Worm (Caenorhabditis elegans) whole organism, L3 larva: ENCODE results near the gene W06F12.2.
A peak's percentile ranks its signal among the peaks of the same experiment; 100 is the strongest.

Source experiments
- ZK546.5 ChIP-seq: sonication (generic microtip); optimal IDR thresholded peaks from 2 replicates; lab custom pipeline; 2017; ENCODE audit warnings: missing biosample characterization, missing genetic modification characterization
- aly-2 ChIP-seq: fragments of 150-350 bp; optimal IDR thresholded peaks from 2 replicates; lab custom pipeline; 2014; ENCODE audit warnings: missing biosample characterization, missing genetic modification characterization
- ama-1 ChIP-seq: fragments of 150-350 bp; optimal IDR thresholded peaks from 2 replicates; lab custom pipeline; 2018
- ceh-16 ChIP-seq: sonication (generic microtip); optimal IDR thresholded peaks from 2 replicates; lab custom pipeline; 2017; ENCODE audit warnings: missing biosample characterization, missing genetic modification characterization
- ceh-28 ChIP-seq: fragments of 150-350 bp; optimal IDR thresholded peaks from 2 replicates; lab custom pipeline; 2014; ENCODE audit warnings: missing biosample characterization, missing genetic modification reagents, missing genetic modification characterization
- ceh-82 ChIP-seq: fragments of 150-350 bp; optimal IDR thresholded peaks from 2 replicates; lab custom pipeline; 2014; ENCODE audit warnings: missing biosample characterization, missing genetic modification characterization
- ceh-9 ChIP-seq: sonication (generic microtip); optimal IDR thresholded peaks from 2 replicates; lab custom pipeline; 2018; ENCODE audit warnings: missing biosample characterization, missing genetic modification characterization
- daf-12 ChIP-seq: fragments of 150-350 bp; optimal IDR thresholded peaks from 2 replicates; lab custom pipeline; 2014; ENCODE audit warnings: missing biosample characterization, missing genetic modification reagents, missing genetic modification characterization
- egl-27 ChIP-seq: sonication (generic microtip); optimal IDR thresholded peaks from 4 replicates; lab custom pipeline; 2017; ENCODE audit warnings: missing biosample characterization, missing genetic modification reagents, missing genetic modification characterization
- egl-5 ChIP-seq: fragments of 150-350 bp; optimal IDR thresholded peaks from 2 replicates; lab custom pipeline; 2017; ENCODE audit warnings: missing biosample characterization, missing genetic modification reagents, missing genetic modification characterization, inconsistent platforms
- elt-1 ChIP-seq: fragments of 150-350 bp; optimal IDR thresholded peaks from 2 replicates; lab custom pipeline; 2014; ENCODE audit warnings: missing biosample characterization, missing genetic modification characterization
- elt-2 ChIP-seq: sonication (generic microtip); optimal IDR thresholded peaks from 2 replicates; lab custom pipeline; 2016; ENCODE audit warnings: missing genetic modification reagents, mild to moderate bottlenecking, missing genetic modification characterization, missing compliant biosample characterization
- eor-1 ChIP-seq, 2 experiments: fragments of 150-350 bp; optimal IDR thresholded peaks; 2 replicates each; lab custom pipeline; 2014 to 2018; ENCODE audit warnings: missing biosample characterization in 2 of 2, missing genetic modification characterization in 2 of 2
- fkh-10 ChIP-seq: sonication (generic microtip); optimal IDR thresholded peaks from 2 replicates; lab custom pipeline; 2017; ENCODE audit warnings: missing biosample characterization, missing genetic modification reagents, missing genetic modification characterization
- fkh-2 ChIP-seq: fragments of 150-350 bp; optimal IDR thresholded peaks from 2 replicates; lab custom pipeline; 2014; ENCODE audit warnings: missing biosample characterization, missing genetic modification reagents, missing genetic modification characterization
- fos-1 ChIP-seq: fragments of 150-350 bp; optimal IDR thresholded peaks from 2 replicates; lab custom pipeline; 2014; ENCODE audit warnings: missing biosample characterization, missing genetic modification characterization
- hmg-11 ChIP-seq: sonication (generic microtip); optimal IDR thresholded peaks from 2 replicates; lab custom pipeline; 2016; ENCODE audit warnings: missing genetic modification characterization, missing compliant biosample characterization
- lsy-12 ChIP-seq: sonication (generic microtip); optimal IDR thresholded peaks from 2 replicates; lab custom pipeline; 2016; ENCODE audit warnings: mild to moderate bottlenecking, missing genetic modification characterization, missing compliant biosample characterization
- mdl-1 ChIP-seq: fragments of 150-350 bp; optimal IDR thresholded peaks from 2 replicates; lab custom pipeline; 2014; ENCODE audit warnings: missing biosample characterization, missing genetic modification characterization
- nfya-1 ChIP-seq: sonication (generic microtip); optimal IDR thresholded peaks from 2 replicates; lab custom pipeline; 2017; ENCODE audit warnings: missing genetic modification characterization, mild to moderate bottlenecking, missing compliant biosample characterization, antibody characterized with exemption, moderate library complexity; ENCODE audit not compliant: insufficient read depth
- nhr-25 ChIP-seq: sonication (generic microtip); optimal IDR thresholded peaks from 2 replicates; lab custom pipeline; 2017; ENCODE audit warnings: missing biosample characterization, missing genetic modification characterization
- nhr-28 ChIP-seq: fragments of 150-350 bp; optimal IDR thresholded peaks from 2 replicates; lab custom pipeline; 2014; ENCODE audit warnings: missing biosample characterization, missing genetic modification characterization
- nhr-43 ChIP-seq: sonication (generic microtip); optimal IDR thresholded peaks from 2 replicates; lab custom pipeline; 2016; ENCODE audit warnings: mild to moderate bottlenecking, missing genetic modification characterization, missing compliant biosample characterization; ENCODE audit not compliant: poor library complexity, severe bottlenecking
- nhr-67 ChIP-seq: fragments of 150-350 bp; optimal IDR thresholded peaks from 2 replicates; lab custom pipeline; 2014; ENCODE audit warnings: missing biosample characterization, missing genetic modification characterization
- pha-4 ChIP-seq: fragments of 150-350 bp; optimal IDR thresholded peaks from 2 replicates; lab custom pipeline; 2014; ENCODE audit warnings: missing biosample characterization, missing genetic modification reagents, missing genetic modification characterization
- pqm-1 ChIP-seq: fragments of 150-350 bp; optimal IDR thresholded peaks from 2 replicates; lab custom pipeline; 2017; ENCODE audit warnings: missing biosample characterization, missing genetic modification characterization, inconsistent platforms
- sea-2 ChIP-seq: fragments of 150-350 bp; sonication (generic microtip); optimal IDR thresholded peaks from 4 replicates; lab custom pipeline; 2014; ENCODE audit warnings: missing biosample characterization, missing genetic modification reagents, missing genetic modification characterization
- skn-1 ChIP-seq: fragments of 150-350 bp; optimal IDR thresholded peaks from 2 replicates; lab custom pipeline; 2014; ENCODE audit warnings: missing biosample characterization, missing genetic modification characterization
- snpc-4 ChIP-seq: fragments of 150-350 bp; optimal IDR thresholded peaks from 2 replicates; lab custom pipeline; 2014; ENCODE audit warnings: missing biosample characterization, missing genetic modification characterization
- unc-39 ChIP-seq: sonication (generic microtip); optimal IDR thresholded peaks from 4 replicates; lab custom pipeline; 2017; ENCODE audit warnings: missing biosample characterization, missing genetic modification characterization

The W06F12.2 gene

DNA sequence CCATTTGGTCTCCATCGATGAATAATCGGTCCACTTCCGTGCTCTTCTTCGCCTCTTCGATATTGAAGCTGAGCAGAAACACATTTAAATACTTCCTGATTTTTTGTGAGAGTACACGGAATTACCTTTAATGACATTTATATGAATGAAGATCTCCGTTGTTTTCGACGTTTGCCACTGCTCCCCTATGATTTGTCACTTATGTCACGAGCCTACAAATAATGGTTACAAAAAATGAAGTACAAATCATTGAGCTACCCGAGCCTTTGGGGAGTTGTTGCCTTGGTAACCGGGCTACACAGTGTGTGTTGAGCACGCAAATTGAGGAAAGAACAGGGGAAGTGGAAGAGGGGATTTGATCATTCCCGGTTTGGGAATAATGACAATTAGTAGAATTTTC, 45.2 kb downstream of the W06F12.2 start, which contains the start of gene dyf-2:
TSS of gene dyf-2 (minus strand) at position 137 of the 400 bp plus-strand sequence.
- no peak for TF ChIP-seq fkh-2 (tag; lab: Kevin White, UChicago)
- TF ChIP-seq skn-1 (tag; lab: Kevin White, UChicago): no peak
- TF ChIP-seq elt-1 (tag; lab: Kevin White, UChicago): no peak
- no peak for TF ChIP-seq daf-12 (tag; lab: Kevin White, UChicago)
- TF ChIP-seq egl-5 (tag; lab: Kevin White, UChicago): no peak
- TF ChIP-seq elt-2 (tag; lab: Kevin White, UChicago): no peak
- TF ChIP-seq fkh-10 (GFP tag; lab: Kevin White, UChicago): no peak
- TF ChIP-seq ceh-82: no peak
- TF ChIP-seq ZK546.5 (tag; lab: Kevin White, UChicago): no peak
- no peak for TF ChIP-seq snpc-4
- TF ChIP-seq pqm-1 (tag; lab: Kevin White, UChicago): no peak
- no peak for TF ChIP-seq hmg-11 (tag; lab: Kevin White, UChicago)
- TF ChIP-seq egl-27: no peak
- TF ChIP-seq nhr-28 (tag; lab: Kevin White, UChicago): no peak
- no peak for TF ChIP-seq ama-1 (lab: Kevin White, UChicago)
- no peak for TF ChIP-seq nhr-25 (tag; lab: Kevin White, UChicago)
- no peak for TF ChIP-seq lsy-12 (tag; lab: Kevin White, UChicago)
- TF ChIP-seq unc-39: no peak
- TF ChIP-seq, all 47 proteins: peak for 0

DNA sequence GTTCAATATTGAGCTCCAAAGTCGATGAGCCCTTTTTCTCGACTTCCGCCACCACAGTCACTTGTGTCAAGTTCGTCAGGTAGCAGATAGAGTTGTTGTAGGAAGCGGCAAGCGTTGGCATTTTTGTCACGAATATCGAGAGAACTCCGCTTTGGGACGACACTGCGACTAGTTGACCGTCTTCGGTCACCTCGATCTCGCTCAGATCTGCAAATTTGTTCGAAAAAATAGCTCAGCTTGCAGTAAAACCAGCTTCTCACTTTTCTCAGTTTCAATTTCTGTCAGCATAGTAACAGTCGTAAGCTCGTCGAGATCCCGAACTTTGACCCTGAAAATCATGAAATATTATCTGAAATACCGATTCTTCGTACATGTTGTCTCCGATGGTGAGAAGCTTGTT, 47.3 kb downstream of the W06F12.2 start:
- no peak for TF ChIP-seq nfya-1 (tag; lab: Kevin White, UChicago)
- TF ChIP-seq nhr-28 (tag; lab: Kevin White, UChicago): no peak
- TF ChIP-seq ceh-16 (tag; lab: Kevin White, UChicago): no peak
- no peak for TF ChIP-seq eor-1 (tag; optimal IDR thresholded peaks at IDR 0.05; lab: Kevin White, UChicago)
- TF ChIP-seq sea-2: no peak
- TF ChIP-seq mdl-1: no peak
- TF ChIP-seq fos-1: no peak
- TF ChIP-seq ceh-82: no peak
- no peak for TF ChIP-seq ZK546.5 (tag; lab: Kevin White, UChicago)
- TF ChIP-seq nhr-25 (tag; lab: Kevin White, UChicago): no peak

DNA sequence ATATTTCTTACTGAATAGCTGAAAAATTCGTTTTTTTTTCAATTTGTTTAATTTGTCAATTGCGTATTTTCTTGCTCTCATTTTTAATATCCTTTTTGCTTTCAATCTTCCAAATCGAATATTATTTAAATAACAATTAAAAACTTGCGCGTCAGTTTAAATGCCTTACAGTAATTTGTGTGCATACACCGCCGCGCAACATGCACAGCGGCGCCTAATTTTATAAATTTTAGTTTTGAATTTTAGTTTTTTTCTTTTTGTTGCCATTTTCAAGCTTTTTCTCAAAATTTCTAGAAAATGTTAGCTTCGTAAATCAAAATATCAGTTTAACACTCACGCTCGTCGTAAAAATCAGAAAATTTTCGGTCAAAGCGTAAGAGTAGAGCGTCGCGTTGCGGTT, 48.2 kb downstream of the W06F12.2 start:
- TF ChIP-seq ceh-9 (tag; lab: Kevin White, UChicago): no peak
- no peak for TF ChIP-seq eor-1 (tag; optimal IDR thresholded peaks at IDR 0.05; lab: Kevin White, UChicago)
- TF ChIP-seq, all 47 proteins: peak for 0

DNA sequence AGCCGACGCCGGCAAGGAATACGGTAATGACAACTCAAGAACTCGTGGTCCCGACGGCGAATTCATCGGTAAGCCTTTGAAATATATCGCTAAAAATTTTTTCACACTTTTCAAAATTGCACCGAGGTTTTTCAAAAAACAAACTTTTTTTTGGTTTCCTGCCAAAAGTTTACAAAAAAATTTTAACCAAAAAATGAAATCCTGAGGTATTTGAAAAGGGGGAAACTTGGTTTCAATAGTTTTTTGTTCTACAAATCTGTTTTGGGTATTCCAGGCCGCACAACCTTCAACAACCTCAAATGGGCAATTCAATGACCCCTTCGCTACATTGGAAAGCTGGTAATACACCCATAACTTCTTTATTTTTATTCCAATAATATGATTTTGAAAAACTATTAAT, 49.5 kb downstream of the W06F12.2 start:
- no peak for TF ChIP-seq ceh-28 (tag; lab: Kevin White, UChicago)
- no peak for TF ChIP-seq aly-2 (tag; lab: Kevin White, UChicago)
- no peak for TF ChIP-seq skn-1 (tag; lab: Kevin White, UChicago)
- TF ChIP-seq snpc-4: no peak
- no peak for TF ChIP-seq pha-4
- TF ChIP-seq, all 47 proteins: peak for 0

DNA sequence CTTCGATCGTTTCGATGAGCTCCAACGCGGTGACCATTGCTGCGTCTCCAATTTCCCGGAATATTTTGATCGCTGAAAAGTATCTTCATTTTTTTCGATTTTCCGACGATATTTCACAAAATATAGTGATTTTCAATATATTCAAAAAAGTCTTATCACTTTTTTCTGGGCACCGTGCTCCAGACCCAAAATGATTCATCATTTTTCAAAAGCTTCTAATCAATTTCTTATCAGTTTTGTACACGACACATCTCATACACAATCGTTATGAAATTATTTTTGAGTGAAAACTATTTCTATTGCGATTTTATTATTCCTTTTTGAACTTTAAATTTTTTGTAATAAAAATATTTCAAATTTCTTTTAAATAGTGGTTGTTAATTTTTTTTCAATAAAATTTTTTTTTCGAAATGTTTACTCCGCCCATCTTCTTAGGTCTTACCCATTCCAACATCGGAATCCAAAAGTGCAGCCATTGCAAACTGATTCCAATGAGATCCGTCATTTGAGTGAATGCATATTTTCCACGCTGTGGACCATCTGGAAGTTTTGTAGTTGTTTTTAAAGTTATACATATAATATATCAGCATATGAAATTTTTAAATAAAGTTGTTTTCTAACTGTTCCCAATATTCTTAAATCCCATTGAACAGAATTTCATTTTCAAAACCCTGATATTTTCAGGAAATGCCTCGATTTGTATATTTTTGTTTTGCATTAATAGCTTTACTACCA, 52.6 kb downstream of the W06F12.2 start, which contains the start of gene sid-2:
TSS of gene sid-2 (plus strand) at position 685 of the 735 bp plus-strand sequence.
- TF ChIP-seq nhr-43 (tag; lab: Kevin White, UChicago): no peak
- TF ChIP-seq nhr-67 (tag; lab: Kevin White, UChicago): no peak
- TF ChIP-seq elt-2 (tag; lab: Kevin White, UChicago): peak; percentile 78
- TF ChIP-seq pqm-1 (tag; lab: Kevin White, UChicago): peak; percentile 57
- peak; percentile 39 for TF ChIP-seq pha-4
